Worm (Caenorhabditis elegans) whole organism, L4 larva: ENCODE measurements around the gene flh-2.

Experiments used
- rbr-2 ChIP-seq: sonication (generic microtip); optimal IDR thresholded peaks from 2 replicates; lab custom pipeline; 2016; ENCODE audit warnings: missing genotype, missing genetic modification characterization, missing compliant biosample characterization
- unc-130 ChIP-seq: sonication (generic microtip); optimal IDR thresholded peaks from 2 replicates; lab custom pipeline; 2016; ENCODE audit warnings: missing genetic modification reagents, missing genetic modification characterization, missing compliant biosample characterization

ce11 chrIII:5004621-5005020, 52.7 kb downstream of the flh-2 start, which contains the start of gene R144.6:
- TF ChIP-seq rbr-2 (tag; lab: Kevin White, UChicago) (no peak), unc-130 (GFP tag; lab: Kevin White, UChicago) (no peak)
